Fruit fly (Drosophila melanogaster): ENCODE results near the gene eIF4E1.

The eIF4E1 gene

dm6 chr3L:9402157-9402890, at the start of gene eIF4E1:
eIF4E1 (minus strand) TSS chr3L:9402460.
- TF ChIP-seq CG2875 (GFP tag; optimal IDR thresholded peaks at IDR 0.05) (no peak), Hr3 (GFP tag; optimal IDR thresholded peaks at IDR 0.05) (no peak), lab (GFP tag; optimal IDR thresholded peaks at IDR 0.05) (no peak), rib (GFP tag; IDR thresholded peaks at IDR 0.05) (no peak), Pdp1 (GFP tag; optimal IDR thresholded peaks at IDR 0.05) (peak; percentile 56 to 91), scrt (GFP tag; optimal IDR thresholded peaks at IDR 0.05) (no peak), fu2 (GFP tag; optimal IDR thresholded peaks at IDR 0.05) (no peak), sc (optimal IDR thresholded peaks at IDR 0.05) (no peak), sc (GFP tag; optimal IDR thresholded peaks at IDR 0.05) (no peak), CG10267 (tag; optimal IDR thresholded peaks at IDR 0.05) (peak; percentile 65), ranshi (GFP tag; IDR thresholded peaks at IDR 0.05) (no peak), Mad (GFP tag; optimal IDR thresholded peaks at IDR 0.05) (no peak), stwl (tag; optimal IDR thresholded peaks at IDR 0.05) (peak; percentile 93), Dref (GFP tag; IDR thresholded peaks at IDR 0.05) (peak; percentile 92), jumu (GFP tag; optimal IDR thresholded peaks at IDR 0.05) (peak; percentile 3), gt (GFP tag; IDR thresholded peaks at IDR 0.05) (no peak), ssp (GFP tag; IDR thresholded peaks at IDR 0.05) (peak; percentile 38), eve (GFP tag; optimal IDR thresholded peaks at IDR 0.05) (no peak), sna (GFP tag; IDR thresholded peaks at IDR 0.05; ENCODE audit: partially characterized antibody) (no peak), CG16813 (GFP tag; IDR thresholded peaks at IDR 0.05; ENCODE audit: partially characterized antibody) (peak; percentile 82), kni (GFP tag; optimal IDR thresholded peaks at IDR 0.05) (no peak), CG9215 (GFP tag; IDR thresholded peaks at IDR 0.05) (no peak), caup (GFP tag; optimal IDR thresholded peaks at IDR 0.05; ENCODE audit: severe bottlenecking) (no peak), CG14014 (GFP tag; IDR thresholded peaks at IDR 0.05) (no peak), pum (GFP tag; optimal IDR thresholded peaks at IDR 0.05) (no peak), CG32772 (GFP tag; IDR thresholded peaks at IDR 0.05) (no peak), CG8944 (GFP tag; optimal IDR thresholded peaks at IDR 0.05) (no peak), CG5245 (GFP tag; optimal IDR thresholded peaks at IDR 0.05) (no peak), CG5953 (GFP tag; IDR thresholded peaks at IDR 0.05) (no peak), CG11695 (GFP tag; IDR thresholded peaks at IDR 0.05) (no peak), CG2129 (GFP tag; IDR thresholded peaks at IDR 0.05; ENCODE audit: partially characterized antibody) (peak; percentile 34; the same call in 1 of the 2 replicates), MESR4 (GFP tag; optimal IDR thresholded peaks at IDR 0.05) (peak; percentile 86), CG6654 (GFP tag; optimal IDR thresholded peaks at IDR 0.05) (no peak), CG8765 (GFP tag; IDR thresholded peaks at IDR 0.05) (no peak), Rx (GFP tag; IDR thresholded peaks at IDR 0.05) (no peak), CG15479 (GFP tag; optimal IDR thresholded peaks at IDR 0.05) (peak; percentile 73), CG6254 (GFP tag; optimal IDR thresholded peaks at IDR 0.05) (no peak), CG9727 (GFP tag; optimal IDR thresholded peaks at IDR 0.05) (no peak), HmgZ (tag; optimal IDR thresholded peaks at IDR 0.05) (peak; percentile 42), CG3163 (GFP tag; optimal IDR thresholded peaks at IDR 0.05) (no peak), Elba2 (GFP tag; optimal IDR thresholded peaks at IDR 0.05) (peak; percentile 75), CG17359 (tag; optimal IDR thresholded peaks at IDR 0.05) (no peak), CG11085 (GFP tag; IDR thresholded peaks at IDR 0.05) (no peak), Asciz (GFP tag; optimal IDR thresholded peaks at IDR 0.05) (no peak), CG43689 (GFP tag; IDR thresholded peaks at IDR 0.05) (no peak), CG18599 (GFP tag; optimal IDR thresholded peaks at IDR 0.05) (no peak), CG9609 (GFP tag; optimal IDR thresholded peaks at IDR 0.05) (no peak), Oaz (GFP tag; IDR thresholded peaks at IDR 0.05) (no peak), CG11560 (tag; IDR thresholded peaks at IDR 0.05) (no peak), nerfin-1 (tag; optimal IDR thresholded peaks at IDR 0.05) (no peak)
